Fruit fly (Drosophila melanogaster) whole organism, wandering third instar larva: ENCODE results near the gene karr.
"Not testable (repeated sequence)": the region's sequence is repeated elsewhere in the genome, so short reads cannot be mapped to it uniquely, and the experiment has no call there.

ENCODE experiments used
- Abd-B ChIP-seq: fragments of >200 bp; optimal IDR thresholded peaks from 2 replicates; lab custom pipeline; 2017; ENCODE audit warnings: missing biosample characterization, missing genetic modification characterization
- CG32264 ChIP-seq: fragments of 200-800 bp; sonication (Bioruptor generic); optimal IDR thresholded peaks from 2 replicates; lab custom pipeline; 2016; ENCODE audit warnings: missing biosample characterization, missing genetic modification characterization
- CG9705 ChIP-seq: fragments of 200-800 bp; sonication (Bioruptor generic); optimal IDR thresholded peaks from 2 replicates; lab custom pipeline; 2018; ENCODE audit warnings: missing biosample characterization, mild to moderate bottlenecking, missing genetic modification characterization
- CrebA ChIP-seq: fragments of 200-800 bp; sonication (Bioruptor generic); optimal IDR thresholded peaks from 2 replicates; lab custom pipeline; 2016; ENCODE audit warnings: missing biosample characterization, mild to moderate bottlenecking, missing genetic modification characterization, borderline replicate concordance
- Dfd ChIP-seq: fragments of >200 bp; optimal IDR thresholded peaks from 2 replicates; lab custom pipeline; 2017; ENCODE audit warnings: missing biosample characterization, missing genetic modification characterization
- Dif ChIP-seq: fragments of 200-275, 200-300 bp; sonication (Bioruptor generic); optimal IDR thresholded peaks from 2 replicates; lab custom pipeline; 2018; ENCODE audit warnings: missing biosample characterization, missing genetic modification characterization; ENCODE audit not compliant: partially characterized antibody
- HLH106 ChIP-seq: fragments of 200-800 bp; optimal IDR thresholded peaks from 3 replicates; lab custom pipeline; 2019; ENCODE audit warnings: missing biosample characterization, mild to moderate bottlenecking, missing genetic modification characterization, moderate library complexity
- Hnf4 ChIP-seq: fragments of 200-800 bp; sonication (Bioruptor generic); optimal IDR thresholded peaks from 2 replicates; lab custom pipeline; 2016; ENCODE audit warnings: missing biosample characterization, mild to moderate bottlenecking, missing genetic modification characterization
- Hr78 ChIP-seq: fragments of >200 bp; optimal IDR thresholded peaks from 2 replicates; lab custom pipeline; 2017; ENCODE audit warnings: missing biosample characterization, missing genetic modification characterization
- Hr83 ChIP-seq: fragments of 200-300 bp; sonication (Bioruptor generic); optimal IDR thresholded peaks from 2 replicates; lab custom pipeline; 2016; ENCODE audit warnings: missing biosample characterization, mild to moderate bottlenecking, missing genetic modification characterization, moderate library complexity; ENCODE audit not compliant: poor library complexity, severe bottlenecking
- Jra ChIP-seq: sonication (Bioruptor generic); optimal IDR thresholded peaks from 2 replicates; lab custom pipeline; 2016; ENCODE audit warnings: missing biosample characterization, missing genetic modification characterization
- Mio ChIP-seq: sonication (Bioruptor generic); optimal IDR thresholded peaks from 2 replicates; lab custom pipeline; 2016; ENCODE audit warnings: missing biosample characterization, missing genetic modification characterization
- Myc ChIP-seq: fragments of >200 bp; optimal IDR thresholded peaks from 2 replicates; lab custom pipeline; 2017
- N ChIP-seq: fragments of >200 bp; optimal IDR thresholded peaks from 2 replicates; lab custom pipeline; 2018; ENCODE audit warnings: missing biosample characterization, missing external identifiers, missing genetic modification characterization
- Vsx2 ChIP-seq: fragments of 200-300, 225-300 bp; sonication (Bioruptor generic); optimal IDR thresholded peaks from 2 replicates; lab custom pipeline; 2018; ENCODE audit warnings: missing biosample characterization, missing genetic modification characterization; ENCODE audit not compliant: partially characterized antibody
- br ChIP-seq: fragments of 200-800 bp; sonication (Bioruptor generic); optimal IDR thresholded peaks from 2 replicates; lab custom pipeline; 2016; ENCODE audit warnings: missing biosample characterization, missing genetic modification characterization
- brk ChIP-seq: fragments of 200-800 bp; sonication (Bioruptor generic); optimal IDR thresholded peaks from 2 replicates; lab custom pipeline; 2016; ENCODE audit warnings: missing biosample characterization, mild to moderate bottlenecking, missing genetic modification characterization
- dl ChIP-seq, 2 experiments: fragments of 175-275, 200-275 bp in 1 of 2; fragments of 200-275 bp in 1 of 2; sonication (Bioruptor generic); optimal IDR thresholded peaks; lab custom pipeline; 2018; ENCODE audit warnings: mild to moderate bottlenecking in 2 of 2, missing biosample characterization in 2 of 2, missing genetic modification characterization in 2 of 2, moderate library complexity in 2 of 2; ENCODE audit not compliant: partially characterized antibody in 2 of 2, insufficient read depth in 1 of 2
- dmrt93B ChIP-seq: fragments of 200-800 bp; sonication (Bioruptor generic); optimal IDR thresholded peaks from 2 replicates; lab custom pipeline; 2018; ENCODE audit warnings: missing biosample characterization, mild to moderate bottlenecking, missing genetic modification characterization
- dsf ChIP-seq: sonication (Bioruptor generic); optimal IDR thresholded peaks from 2 replicates; lab custom pipeline; 2016; ENCODE audit warnings: missing biosample characterization, missing genetic modification characterization, borderline replicate concordance
- ey ChIP-seq: fragments of 200-800 bp; sonication (Bioruptor generic); optimal IDR thresholded peaks from 2 replicates; lab custom pipeline; 2016; ENCODE audit warnings: missing biosample characterization, missing genetic modification characterization
- foxo ChIP-seq, 2 experiments: fragments of 200-800 bp; sonication (Bioruptor generic); optimal IDR thresholded peaks; 2 replicates in 1 of 2; 3 replicates in 1 of 2; lab custom pipeline; 2016 to 2017; ENCODE audit warnings: missing biosample characterization in 2 of 2, missing genetic modification characterization in 2 of 2
- h ChIP-seq: fragments of 200-800 bp; sonication (Bioruptor generic); optimal IDR thresholded peaks from 3 replicates; lab custom pipeline; 2016; ENCODE audit warnings: missing biosample characterization, mild to moderate bottlenecking, missing genetic modification characterization
- jim ChIP-seq: fragments of 175-275, 200-325 bp; sonication (Bioruptor generic); optimal IDR thresholded peaks from 2 replicates; lab custom pipeline; 2016; ENCODE audit warnings: missing biosample characterization, mild to moderate bottlenecking, missing genetic modification characterization
- lola ChIP-seq: fragments of >200 bp; optimal IDR thresholded peaks from 2 replicates; lab custom pipeline; 2017; ENCODE audit warnings: missing biosample characterization, missing genetic modification characterization
- psq ChIP-seq: fragments of 200-800 bp; sonication (Bioruptor generic); optimal IDR thresholded peaks from 3 replicates; lab custom pipeline; 2017; ENCODE audit warnings: missing biosample characterization, mild to moderate bottlenecking, missing genetic modification characterization, moderate library complexity
- rgr ChIP-seq: fragments of 200-800 bp; sonication (Bioruptor generic); optimal IDR thresholded peaks from 3 replicates; lab custom pipeline; 2016; ENCODE audit warnings: missing biosample characterization, mild to moderate bottlenecking, missing genetic modification characterization
- sv ChIP-seq: fragments of 200-800 bp; sonication (Bioruptor generic); optimal IDR thresholded peaks from 3 replicates; lab custom pipeline; 2016; ENCODE audit warnings: missing biosample characterization, missing genetic modification characterization
- tai ChIP-seq: sonication (Bioruptor generic); optimal IDR thresholded peaks from 2 replicates; lab custom pipeline; 2016; ENCODE audit warnings: missing biosample characterization, missing genetic modification characterization
- usp ChIP-seq: fragments of >200 bp; optimal IDR thresholded peaks from 2 replicates; lab custom pipeline; 2017; ENCODE audit warnings: missing biosample characterization, missing genetic modification characterization
- woc ChIP-seq: sonication (Bioruptor generic); optimal IDR thresholded peaks from 2 replicates; lab custom pipeline; 2016; ENCODE audit warnings: missing biosample characterization, mild to moderate bottlenecking, missing genetic modification characterization

Gene karr

DNA sequence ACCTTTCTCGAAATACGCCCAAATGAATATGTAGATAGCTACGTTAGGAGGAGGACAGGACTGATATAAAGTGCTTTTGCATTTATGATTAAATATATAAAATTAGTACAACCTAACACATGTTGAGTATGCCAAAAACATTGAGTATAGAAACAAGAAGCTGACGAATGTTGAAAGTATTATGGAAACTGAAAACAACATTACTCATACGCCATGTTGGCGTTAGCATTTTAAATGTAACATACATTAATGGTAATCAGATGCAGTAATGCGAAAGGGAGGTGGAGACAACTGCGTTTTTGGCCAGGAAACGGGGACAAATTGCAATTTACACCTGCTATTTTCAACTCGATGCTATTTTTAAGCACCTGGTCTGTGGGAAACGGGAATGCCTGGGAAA, 48.1 kb upstream of the karr start:
- TF ChIP-seq foxo (GFP tag; optimal IDR thresholded peaks at IDR 0.05; lab: Kevin White, UChicago) (no peak), Hr83 (GFP tag; lab: Kevin White, UChicago) (no peak), Mio (no peak), CrebA (GFP tag; lab: Kevin White, UChicago) (no peak), br (GFP tag; lab: Kevin White, UChicago) (no peak), ey (GFP tag; lab: Kevin White, UChicago) (no peak), rgr (GFP tag; lab: Kevin White, UChicago) (no peak), Dif (GFP tag; lab: Kevin White, UChicago) (no peak), woc (no peak), Dfd (GFP tag; lab: Kevin White, UChicago) (no peak)

DNA sequence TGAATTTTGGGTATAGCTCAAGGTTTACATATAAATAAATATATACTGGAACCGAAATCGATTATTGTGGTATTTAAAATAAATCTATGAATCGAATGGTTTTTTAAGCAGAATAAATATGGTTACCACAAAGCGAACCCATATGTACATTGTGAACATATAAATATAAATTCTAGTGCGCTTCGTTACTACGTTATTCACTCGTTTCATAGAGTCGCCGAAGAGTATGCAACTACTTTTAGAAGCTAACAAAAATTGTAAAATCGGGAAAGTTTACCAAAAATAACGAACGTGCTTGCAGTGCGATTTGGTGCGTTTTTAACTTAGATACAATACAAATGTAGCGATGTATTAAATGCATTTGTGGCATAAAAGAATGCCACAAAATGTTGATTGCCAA, 45.6 kb upstream of the karr start:
- TF ChIP-seq N (no peak), dl (GFP tag; optimal IDR thresholded peaks at IDR 0.05; lab: Kevin White, UChicago; ENCODE audit: insufficient read depth in 1 of 2, partially characterized antibody in 2 of 2) (no peak), psq (GFP tag; lab: Kevin White, UChicago) (no peak), sv (no peak), Myc (lab: Kevin White, UChicago) (no peak), CG9705 (no peak), dmrt93B (GFP tag; lab: Kevin White, UChicago) (no peak), HLH106 (tag; lab: Kevin White, UChicago) (no peak), Jra (GFP tag; lab: Kevin White, UChicago) (no peak), br (GFP tag; lab: Kevin White, UChicago) (no peak), brk (GFP tag; lab: Kevin White, UChicago) (no peak), CG32264 (GFP tag; lab: Kevin White, UChicago) (no peak)
- TF ChIP-seq, all 38 proteins: peak for 0

- TF ChIP-seq Vsx2 (GFP tag; lab: Kevin White, UChicago) (no peak), woc (no peak), Myc (lab: Kevin White, UChicago) (no peak), dl (GFP tag; optimal IDR thresholded peaks at IDR 0.05; lab: Kevin White, UChicago; ENCODE audit: insufficient read depth in 1 of 2, partially characterized antibody in 2 of 2) (no peak), Abd-B (no peak), Hnf4 (GFP tag; lab: Kevin White, UChicago) (no peak), Hr78 (GFP tag; lab: Kevin White, UChicago) (no peak), Hr83 (GFP tag; lab: Kevin White, UChicago) (no peak), rgr (GFP tag; lab: Kevin White, UChicago) (no peak), jim (GFP tag; lab: Kevin White, UChicago) (no peak), HLH106 (tag; lab: Kevin White, UChicago) (no peak)
Measured at dm6 chrX:20147693-20148174, 37.4 kb upstream of the karr start, which contains the start of gene aspr. Gene aspr (plus strand): TSS chrX:20148124.

DNA sequence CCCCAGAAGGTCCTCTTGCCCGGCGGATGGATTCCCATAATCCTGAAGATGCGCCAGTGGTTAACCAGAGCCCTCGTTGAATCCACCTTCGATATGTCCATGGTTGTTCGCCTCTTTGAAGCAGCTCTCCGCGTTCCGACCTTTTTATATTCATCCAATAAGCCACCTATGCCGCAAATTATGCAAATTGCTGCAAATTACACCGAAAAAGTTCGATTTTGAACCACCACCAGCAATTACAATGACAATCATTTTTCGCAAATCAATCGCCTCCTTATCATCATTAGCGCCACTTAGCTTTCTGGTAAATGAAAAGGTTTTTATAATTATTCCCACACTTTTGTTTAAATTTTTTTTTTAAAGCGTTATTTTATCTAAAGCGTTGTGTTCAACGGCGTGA, 32.7 kb upstream of the karr start, which contains the start of gene Or19a:
Or19a (minus strand) TSS at position 101 of the 400 bp plus-strand sequence.
- not testable (repeated sequence) for TF ChIP-seq CG32264 (GFP tag; lab: Kevin White, UChicago); Mio; br (GFP tag; lab: Kevin White, UChicago)

DNA sequence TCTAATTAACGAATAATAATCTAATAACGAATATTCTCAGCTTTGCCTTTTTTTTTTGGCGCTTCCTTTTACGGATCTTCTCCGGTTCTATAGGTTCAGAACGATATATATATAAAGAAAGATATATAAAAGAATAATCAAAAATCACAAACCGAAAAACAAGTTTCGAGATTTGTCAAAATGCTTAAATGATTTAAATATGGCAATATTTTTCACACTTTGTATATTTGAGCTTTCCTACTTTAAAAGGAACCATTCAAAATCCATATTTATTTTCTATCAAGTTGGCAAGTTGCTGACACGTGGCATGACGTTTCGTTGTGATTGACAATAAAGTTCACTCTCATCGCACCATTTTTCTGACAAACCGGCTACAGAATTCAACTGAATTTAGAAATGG, 30.3 kb upstream of the karr start, which contains the start of gene CG34332:
CG34332 (plus strand) TSS at position 301 of the 400 bp plus-strand sequence.
- TF ChIP-seq h (GFP tag; lab: Kevin White, UChicago) (no peak), sv (no peak), lola (GFP tag; lab: Kevin White, UChicago) (no peak), Myc (lab: Kevin White, UChicago) (no peak), dsf (GFP tag; lab: Kevin White, UChicago) (no peak), brk (GFP tag; lab: Kevin White, UChicago) (no peak), tai (GFP tag; lab: Kevin White, UChicago) (no peak), CG9705 (no peak), Hnf4 (GFP tag; lab: Kevin White, UChicago) (no peak), usp (GFP tag; lab: Kevin White, UChicago) (no peak), CrebA (GFP tag; lab: Kevin White, UChicago) (no peak), Dfd (GFP tag; lab: Kevin White, UChicago) (no peak), dl (GFP tag; optimal IDR thresholded peaks at IDR 0.05; lab: Kevin White, UChicago; ENCODE audit: insufficient read depth in 1 of 2, partially characterized antibody in 2 of 2) (no peak), Hr78 (GFP tag; lab: Kevin White, UChicago) (no peak), psq (GFP tag; lab: Kevin White, UChicago) (no peak)
